Worm (Caenorhabditis elegans) whole organism, early embryonic: ENCODE data around the gene cutl-27.

Experiments used
- B0310.2 ChIP-seq: sonication (generic microtip); optimal IDR thresholded peaks from 2 replicates; lab custom pipeline; 2016; ENCODE audit warnings: mild to moderate bottlenecking, missing genetic modification characterization, missing compliant biosample characterization
- ama-1 ChIP-seq: fragments of 150-350 bp; optimal IDR thresholded peaks from 2 replicates; lab custom pipeline; 2014
- ceh-13 ChIP-seq: fragments of 200-800 bp; sonication (Bioruptor generic); optimal IDR thresholded peaks from 2 replicates; lab custom pipeline; 2018; ENCODE audit warnings: mild to moderate bottlenecking, missing genetic modification characterization, missing compliant biosample characterization
- hmg-4 ChIP-seq: fragments of 200-800 bp; sonication (Bioruptor generic); optimal IDR thresholded peaks from 2 replicates; lab custom pipeline; 2018; ENCODE audit warnings: mild to moderate bottlenecking, missing genetic modification characterization, missing compliant biosample characterization
- hnd-1 ChIP-seq: sonication (generic microtip); optimal IDR thresholded peaks from 2 replicates; lab custom pipeline; 2016; ENCODE audit warnings: missing genetic modification characterization, missing compliant biosample characterization
- pes-1 ChIP-seq: fragments of 200-800 bp; sonication (Bioruptor generic); IDR thresholded peaks from 2 replicates; pipeline ENCODE4 v1.3.6; 2022; ENCODE audit warnings: missing genetic modification reagents, missing genetic modification characterization, missing compliant biosample characterization
- tbx-11 ChIP-seq: fragments of 200-800 bp; sonication (Bioruptor generic); IDR thresholded peaks from 2 replicates; pipeline ENCODE4 v1.3.6; 2022; ENCODE audit warnings: missing genetic modification characterization, missing compliant biosample characterization
- tbx-37 ChIP-seq: fragments of 200-800 bp; sonication (Bioruptor generic); conservative IDR thresholded peaks from 2 replicates; pipeline ENCODE4 v1.3.6; 2022; ENCODE audit warnings: missing genetic modification reagents, missing genetic modification characterization, missing compliant biosample characterization
- tra-4 ChIP-seq: sonication (generic microtip); optimal IDR thresholded peaks from 2 replicates; lab custom pipeline; 2017; ENCODE audit warnings: missing genetic modification characterization, missing compliant biosample characterization

- TF ChIP-seq hmg-4 (GFP tag; lab: Kevin White, UChicago) (no peak), hnd-1 (no peak), ama-1 (lab: Kevin White, UChicago) (no peak), tbx-37 (GFP tag; lab: Robert Waterston, UW) (no peak), tbx-11 (GFP tag; lab: Robert Waterston, UW) (no peak), B0310.2 (no peak), ceh-13 (no peak), tra-4 (no peak), pes-1 (no peak)
Measured at ce11 chrIV:11864226-11864625, 14.1 kb upstream of the cutl-27 start, which contains the start of gene trpa-1.
